Worm (Caenorhabditis elegans) whole organism, L1 larva: Measurements from ENCODE around the gene K08D8.2.

ENCODE experiments used
- C04F5.9 ChIP-seq: sonication (generic microtip); optimal IDR thresholded peaks from 2 replicates; lab custom pipeline; 2016; ENCODE audit warnings: missing genetic modification characterization, missing compliant biosample characterization
- C16A3.4 ChIP-seq: fragments of 150-350 bp; optimal IDR thresholded peaks from 2 replicates; lab custom pipeline; 2014; ENCODE audit warnings: missing biosample characterization, missing genetic modification characterization
- C34B4.2 ChIP-seq: sonication (generic microtip); optimal IDR thresholded peaks from 2 replicates; lab custom pipeline; 2017; ENCODE audit warnings: mild to moderate bottlenecking, missing genetic modification characterization, missing compliant biosample characterization
- aha-1 ChIP-seq: fragments of 150-350 bp; optimal IDR thresholded peaks from 2 replicates; lab custom pipeline; 2014; ENCODE audit warnings: missing biosample characterization, missing genetic modification characterization
- alr-1 ChIP-seq: fragments of 200-800 bp; sonication (Bioruptor generic); optimal IDR thresholded peaks from 2 replicates; lab custom pipeline; 2018; ENCODE audit warnings: borderline replicate concordance, mild to moderate bottlenecking, missing genetic modification characterization, missing compliant biosample characterization
- aly-2 ChIP-seq: fragments of 150-350 bp; optimal IDR thresholded peaks from 2 replicates; lab custom pipeline; 2014; ENCODE audit warnings: missing biosample characterization, missing genetic modification characterization
- ama-1 ChIP-seq: fragments of 150-350 bp; optimal IDR thresholded peaks from 2 replicates; lab custom pipeline; 2014
- blmp-1 ChIP-seq: fragments of 150-350 bp; optimal IDR thresholded peaks from 2 replicates; lab custom pipeline; 2014; ENCODE audit warnings: missing biosample characterization, missing genetic modification characterization
- dpl-1 ChIP-seq, 3 experiments: fragments of 150-350 bp in 2 of 3; sonication (generic microtip) in 1 of 3; optimal IDR thresholded peaks; 2 replicates each; lab custom pipeline; 2014 to 2017; ENCODE audit warnings: missing biosample characterization in 3 of 3, missing genetic modification characterization in 3 of 3, missing genetic modification reagents in 3 of 3
- dsc-1 ChIP-seq: sonication (generic microtip); optimal IDR thresholded peaks from 2 replicates; lab custom pipeline; 2016; ENCODE audit warnings: mild to moderate bottlenecking, missing genetic modification characterization, missing compliant biosample characterization
- efl-1 ChIP-seq, 4 experiments: fragments of 150-350 bp; optimal IDR thresholded peaks in 3 of 4; peaks in 1 of 4; 1 replicate in 1 of 4; 2 replicates in 3 of 4; lab custom pipeline; 2014; ENCODE audit warnings: missing biosample characterization in 2 of 4, missing genetic modification characterization in 2 of 4, missing genetic modification reagents in 2 of 4
- efl-3 ChIP-seq: fragments of 200-800 bp; sonication (Bioruptor generic); optimal IDR thresholded peaks from 2 replicates; lab custom pipeline; 2018; ENCODE audit warnings: mild to moderate bottlenecking, missing genetic modification characterization, missing compliant biosample characterization
- egl-27 ChIP-seq, 2 experiments: fragments of 150-350 bp in 1 of 2; sonication (generic microtip); optimal IDR thresholded peaks; 3 replicates each; lab custom pipeline; 2017 to 2018; ENCODE audit warnings: missing biosample characterization in 2 of 2, missing genetic modification characterization in 2 of 2, missing genetic modification reagents in 2 of 2
- elt-2 ChIP-seq: sonication (generic microtip); optimal IDR thresholded peaks from 2 replicates; lab custom pipeline; 2016; ENCODE audit warnings: missing genetic modification characterization, mild to moderate bottlenecking, inconsistent platforms, missing compliant biosample characterization, missing genetic modification reagents
- fkh-10 ChIP-seq: sonication (generic microtip); optimal IDR thresholded peaks from 2 replicates; lab custom pipeline; 2017; ENCODE audit warnings: missing biosample characterization, missing genetic modification reagents, missing genetic modification characterization
- jun-1 ChIP-seq: fragments of 150-350 bp; optimal IDR thresholded peaks from 2 replicates; lab custom pipeline; 2014; ENCODE audit warnings: missing biosample characterization, missing genetic modification reagents, missing genetic modification characterization
- lin-13 ChIP-seq: fragments of 150-350 bp; optimal IDR thresholded peaks from 2 replicates; lab custom pipeline; 2014; ENCODE audit warnings: missing biosample characterization, missing genetic modification reagents, missing genetic modification characterization
- lin-15B ChIP-seq: fragments of 150-350 bp; sonication (generic microtip); optimal IDR thresholded peaks from 3 replicates; lab custom pipeline; 2014; ENCODE audit warnings: missing biosample characterization, missing genetic modification characterization
- lin-35 ChIP-seq, 2 experiments: fragments of 150-350 bp; optimal IDR thresholded peaks; 2 replicates each; lab custom pipeline; 2014; ENCODE audit warnings: missing biosample characterization in 2 of 2, missing genetic modification characterization in 2 of 2, missing genetic modification reagents in 2 of 2
- lin-39 ChIP-seq: fragments of 150-350 bp; optimal IDR thresholded peaks from 2 replicates; lab custom pipeline; 2014; ENCODE audit warnings: missing biosample characterization, missing genetic modification reagents, missing genetic modification characterization
- mab-9 ChIP-seq: fragments of 200-800 bp; sonication (Bioruptor generic); IDR thresholded peaks from 2 replicates; pipeline ENCODE4 v1.3.6; 2022; ENCODE audit warnings: missing genetic modification reagents, missing genetic modification characterization, missing compliant biosample characterization
- mep-1 ChIP-seq: fragments of 150-350 bp; optimal IDR thresholded peaks from 2 replicates; lab custom pipeline; 2014; ENCODE audit warnings: missing biosample characterization, missing genetic modification characterization
- nhr-11 ChIP-seq: fragments of 150-350 bp; optimal IDR thresholded peaks from 2 replicates; lab custom pipeline; 2014; ENCODE audit warnings: missing biosample characterization, missing genetic modification characterization
- nhr-12 ChIP-seq: sonication (generic microtip); optimal IDR thresholded peaks from 2 replicates; lab custom pipeline; 2017; ENCODE audit warnings: missing biosample characterization, missing genetic modification characterization
- nhr-20 ChIP-seq: sonication (generic microtip); optimal IDR thresholded peaks from 2 replicates; lab custom pipeline; 2016; ENCODE audit warnings: mild to moderate bottlenecking, missing genetic modification characterization, missing compliant biosample characterization
- nhr-71 ChIP-seq: sonication (generic microtip); optimal IDR thresholded peaks from 2 replicates; lab custom pipeline; 2016; ENCODE audit warnings: mild to moderate bottlenecking, missing genetic modification characterization, moderate library complexity, missing compliant biosample characterization
- nhr-76 ChIP-seq: sonication (generic microtip); optimal IDR thresholded peaks from 2 replicates; lab custom pipeline; 2017; ENCODE audit warnings: missing biosample characterization, missing genetic modification characterization
- nhr-85 ChIP-seq: sonication (generic microtip); peaks from one replicate; lab custom pipeline; 2016; ENCODE audit warnings: missing genetic modification characterization, inconsistent platforms, missing compliant biosample characterization
- pax-3 ChIP-seq: fragments of 200-800 bp; sonication (Bioruptor generic); optimal IDR thresholded peaks from 2 replicates; lab custom pipeline; 2018; ENCODE audit warnings: mild to moderate bottlenecking, missing genetic modification characterization, moderate library complexity, missing compliant biosample characterization
- pqm-1 ChIP-seq: sonication (generic microtip); optimal IDR thresholded peaks from 3 replicates; lab custom pipeline; 2017; ENCODE audit warnings: missing biosample characterization, missing genetic modification characterization
- skn-1 ChIP-seq: fragments of 150-350 bp; optimal IDR thresholded peaks from 2 replicates; lab custom pipeline; 2014; ENCODE audit warnings: missing biosample characterization, missing genetic modification characterization
- sox-4 ChIP-seq: sonication (generic microtip); optimal IDR thresholded peaks from 2 replicates; lab custom pipeline; 2016; ENCODE audit warnings: missing genetic modification characterization, missing compliant biosample characterization
- sptf-1 ChIP-seq: fragments of 150-350 bp; optimal IDR thresholded peaks from 2 replicates; lab custom pipeline; 2014; ENCODE audit warnings: missing biosample characterization, missing genetic modification characterization
- tlp-1 ChIP-seq: fragments of 150-350 bp; optimal IDR thresholded peaks from 2 replicates; lab custom pipeline; 2014; ENCODE audit warnings: missing biosample characterization, missing genetic modification characterization
- unc-130 ChIP-seq: fragments of 150-350 bp; optimal IDR thresholded peaks from 2 replicates; lab custom pipeline; 2017; ENCODE audit warnings: missing biosample characterization, missing genetic modification characterization, inconsistent platforms
- ztf-11 ChIP-seq, 2 experiments: sonication (generic microtip); optimal IDR thresholded peaks; 2 replicates each; lab custom pipeline; 2016 to 2017; ENCODE audit warnings: missing genetic modification characterization in 2 of 2, missing biosample characterization in 1 of 2, missing compliant biosample characterization in 1 of 2
- ztf-4 ChIP-seq: fragments of 150-350 bp; optimal IDR thresholded peaks from 2 replicates; lab custom pipeline; 2014; ENCODE audit warnings: missing biosample characterization, missing genetic modification characterization

Gene K08D8.2

ce11 chrIV:12902430-12903110, at the start of gene K08D8.2:
K08D8.2 (plus strand) TSS chrIV:12903060.
- TF ChIP-seq nhr-11 (no peak), nhr-76 (tag; lab: Kevin White, UChicago) (no peak), elt-2 (tag; lab: Kevin White, UChicago) (peak; percentile 49), nhr-12 (tag; lab: Kevin White, UChicago) (no peak), tlp-1 (no peak)

ce11 chrIV:12854372-12855114, 48.3 kb upstream of the K08D8.2 start:
- TF ChIP-seq mep-1 (tag; lab: Kevin White, UChicago) (no peak), lin-35 (GFP tag; optimal IDR thresholded peaks at IDR 0.05; lab: Kevin White, UChicago) (peak; percentile 39 to 62), dpl-1 (GFP tag; optimal IDR thresholded peaks at IDR 0.05; lab: Kevin White, UChicago) (peak; percentile 48 to 71 (median 58)), efl-1 (optimal IDR thresholded peaks at IDR 0.05; lab: Kevin White, UChicago) (peak; percentile 73 to 84), efl-1 (GFP tag; optimal IDR thresholded peaks at IDR 0.05 in 1 of 2; lab: Kevin White, UChicago) (peak; percentile 74 to 97)

- no peak for TF ChIP-seq efl-3
- no peak for TF ChIP-seq ztf-4 (tag; lab: Kevin White, UChicago)
- TF ChIP-seq lin-15B (tag; lab: Kevin White, UChicago) = no peak
- TF ChIP-seq lin-13 (GFP tag; lab: Kevin White, UChicago) = no peak
- TF ChIP-seq C04F5.9 (tag; lab: Kevin White, UChicago) = no peak
- TF ChIP-seq C16A3.4 (tag; lab: Kevin White, UChicago) = no peak
- TF ChIP-seq, all 84 proteins: peak for 0
These were observed 47.6 kb upstream of the K08D8.2 start, which contains the start of gene nstp-5 for ce11 chrIV:12855248-12855647. nstp-5 (plus strand) TSS chrIV:12855548.

ce11 chrIV:12859797-12860196, 43.1 kb upstream of the K08D8.2 start, which contains the start of gene gcy-18:
gcy-18 (plus strand) TSS chrIV:12860097.
- TF ChIP-seq dsc-1 (tag; lab: Kevin White, UChicago) (peak; percentile 27), ama-1 (lab: Kevin White, UChicago) (no peak)

ce11 chrIV:12865884-12866283, 37.0 kb upstream of the K08D8.2 start, which contains the start of gene clec-186:
clec-186 (plus strand) TSS chrIV:12866109.
- TF ChIP-seq nhr-85 (no peak), C34B4.2 (tag; lab: Kevin White, UChicago) (no peak), ztf-11 (tag; optimal IDR thresholded peaks at IDR 0.05; lab: Kevin White, UChicago) (no peak), pqm-1 (peak; percentile 40), mab-9 (no peak), nhr-20 (tag; lab: Kevin White, UChicago) (peak; percentile 18), pax-3 (tag; lab: Kevin White, UChicago) (peak; percentile 45), jun-1 (tag; lab: Kevin White, UChicago) (peak; percentile 5), efl-1 (optimal IDR thresholded peaks at IDR 0.05; lab: Kevin White, UChicago) (no peak), efl-1 (GFP tag; optimal IDR thresholded peaks at IDR 0.05 in 1 of 2; lab: Kevin White, UChicago) (peak in 1 of 2 experiments; percentile 20), elt-2 (tag; lab: Kevin White, UChicago) (peak; percentile 97)

ce11 chrIV:12869383-12869782, 33.5 kb upstream of the K08D8.2 start:
- no peak for TF ChIP-seq efl-1 (optimal IDR thresholded peaks at IDR 0.05; lab: Kevin White, UChicago)
- no peak for TF ChIP-seq efl-1 (GFP tag; optimal IDR thresholded peaks at IDR 0.05 in 1 of 2; lab: Kevin White, UChicago)
- TF ChIP-seq elt-2 (tag; lab: Kevin White, UChicago) = peak; percentile 34
- TF ChIP-seq, all 84 proteins: peak for 1

- TF ChIP-seq C16A3.4 (tag; lab: Kevin White, UChicago) (no peak), sox-4 (tag; lab: Kevin White, UChicago) (no peak), pqm-1 (no peak), alr-1 (tag; lab: Kevin White, UChicago) (no peak), efl-3 (no peak), blmp-1 (tag; lab: Kevin White, UChicago) (no peak), lin-39 (tag; lab: Kevin White, UChicago) (no peak), aly-2 (tag; lab: Kevin White, UChicago) (no peak), skn-1 (tag; lab: Kevin White, UChicago) (no peak), fkh-10 (GFP tag; lab: Kevin White, UChicago) (no peak), sptf-1 (tag; lab: Kevin White, UChicago) (no peak), efl-1 (optimal IDR thresholded peaks at IDR 0.05; lab: Kevin White, UChicago) (no peak), efl-1 (GFP tag; optimal IDR thresholded peaks at IDR 0.05 in 1 of 2; lab: Kevin White, UChicago) (no peak), nhr-71 (no peak), nhr-12 (tag; lab: Kevin White, UChicago) (no peak), unc-130 (tag; lab: Kevin White, UChicago) (no peak), aha-1 (tag; lab: Kevin White, UChicago) (no peak), egl-27 (tag; optimal IDR thresholded peaks at IDR 0.05; lab: Kevin White, UChicago) (no peak)
These were observed 33.0 kb upstream of the K08D8.2 start for ce11 chrIV:12869812-12870211.
